Fruit fly (Drosophila melanogaster) whole organism, prepupa: ENCODE data around the gene CG33985.

Source experiments
- CG10631 ChIP-seq: fragments of 200-800 bp; sonication (Bioruptor generic); optimal IDR thresholded peaks from 2 replicates; lab custom pipeline; 2016; ENCODE audit warnings: missing biosample characterization, missing genetic modification characterization
- CG10669 ChIP-seq: fragments of 200-800 bp; sonication (Bioruptor generic); optimal IDR thresholded peaks from 3 replicates; lab custom pipeline; 2018; ENCODE audit warnings: missing biosample characterization, mild to moderate bottlenecking, missing genetic modification characterization, moderate library complexity
- CG11294 ChIP-seq: fragments of 200-800 bp; sonication (Bioruptor generic); IDR thresholded peaks from 2 replicates; pipeline ENCODE4 v1.3.6; 2022; ENCODE audit warnings: missing biosample characterization, missing genetic modification characterization
- CG11762 ChIP-seq: fragments of 200-800 bp; sonication (Bioruptor generic); optimal IDR thresholded peaks from 3 replicates; lab custom pipeline; 2016; ENCODE audit warnings: missing biosample characterization, missing genetic modification characterization; ENCODE audit not compliant: insufficient read depth
- CG11902 ChIP-seq: fragments of 200-800 bp; sonication (Bioruptor generic); optimal IDR thresholded peaks from 3 replicates; lab custom pipeline; 2016; ENCODE audit warnings: missing biosample characterization, missing genetic modification characterization
- CG15336 ChIP-seq: fragments of 200-800 bp; sonication (Bioruptor generic); IDR thresholded peaks from 2 replicates; pipeline ENCODE4 v1.3.6; 2022; ENCODE audit warnings: missing biosample characterization, missing genetic modification characterization
- CG1621 ChIP-seq: fragments of 200-800 bp; sonication (Bioruptor generic); optimal IDR thresholded peaks from 3 replicates; lab custom pipeline; 2018; ENCODE audit warnings: missing biosample characterization, mild to moderate bottlenecking, missing genetic modification characterization
- CG16779 ChIP-seq: fragments of 200-800 bp; sonication (Bioruptor generic); optimal IDR thresholded peaks from 3 replicates; lab custom pipeline; 2017; ENCODE audit warnings: missing biosample characterization, mild to moderate bottlenecking, missing genetic modification characterization
- CG32006 ChIP-seq: fragments of 200-800 bp; sonication (Bioruptor generic); optimal IDR thresholded peaks from 3 replicates; lab custom pipeline; 2017; ENCODE audit warnings: missing biosample characterization, mild to moderate bottlenecking, missing genetic modification characterization
- CG34406 ChIP-seq: fragments of 200-800 bp; sonication (Bioruptor generic); optimal IDR thresholded peaks from 3 replicates; lab custom pipeline; 2016; ENCODE audit warnings: missing biosample characterization, missing genetic modification characterization
- CG3919 ChIP-seq: fragments of 200-800 bp; sonication (Bioruptor generic); optimal IDR thresholded peaks from 3 replicates; lab custom pipeline; 2016; ENCODE audit warnings: missing biosample characterization, missing genetic modification characterization
- CG4318 ChIP-seq: fragments of 200-800 bp; sonication (Bioruptor generic); optimal IDR thresholded peaks from 3 replicates; lab custom pipeline; 2017; ENCODE audit warnings: missing biosample characterization, mild to moderate bottlenecking, missing genetic modification characterization
- CG6163 ChIP-seq: fragments of 200-800 bp; sonication (Bioruptor generic); IDR thresholded peaks from 3 replicates; pipeline ENCODE4 v1.3.6; 2022; ENCODE audit warnings: missing biosample characterization, missing genetic modification characterization
- CG6276 ChIP-seq: fragments of 200-800 bp; sonication (Bioruptor generic); optimal IDR thresholded peaks from 2 replicates; lab custom pipeline; 2017; ENCODE audit warnings: missing biosample characterization, mild to moderate bottlenecking, missing genetic modification characterization
- CG6792 ChIP-seq: fragments of 200-800 bp; sonication (Bioruptor generic); optimal IDR thresholded peaks from 3 replicates; lab custom pipeline; 2016; ENCODE audit warnings: missing biosample characterization, missing genetic modification characterization
- CG6808 ChIP-seq: fragments of 200-800 bp; sonication (Bioruptor generic); optimal IDR thresholded peaks from 3 replicates; lab custom pipeline; 2017; ENCODE audit warnings: missing biosample characterization, missing genetic modification characterization, mild to moderate bottlenecking, moderate library complexity, missing genetic modification reagents
- CG6854 ChIP-seq: fragments of 200-800 bp; sonication (Bioruptor generic); optimal IDR thresholded peaks from 2 replicates; lab custom pipeline; 2017; ENCODE audit warnings: missing biosample characterization, mild to moderate bottlenecking, missing genetic modification characterization
- CG7368 ChIP-seq: fragments of 200-800 bp; sonication (Bioruptor generic); optimal IDR thresholded peaks from 3 replicates; lab custom pipeline; 2016; ENCODE audit warnings: missing biosample characterization, missing genetic modification characterization
- CG8119 ChIP-seq: fragments of 200-800 bp; sonication (Bioruptor generic); IDR thresholded peaks from 3 replicates; pipeline ENCODE4 v1.3.6; 2022; ENCODE audit warnings: missing biosample characterization, missing genetic modification characterization
- CG8319 ChIP-seq: fragments of 200-800 bp; sonication (Bioruptor generic); optimal IDR thresholded peaks from 3 replicates; lab custom pipeline; 2016; ENCODE audit warnings: missing biosample characterization, missing genetic modification characterization
- Eip78C ChIP-seq: fragments of 200-800 bp; sonication (Bioruptor generic); peaks from one replicate; lab custom pipeline; 2016; ENCODE audit warnings: missing biosample characterization, missing genetic modification characterization
- Eip93F ChIP-seq: fragments of 200-800 bp; sonication (Bioruptor generic); optimal IDR thresholded peaks from 2 replicates; lab custom pipeline; 2016; ENCODE audit warnings: missing biosample characterization, mild to moderate bottlenecking, missing genetic modification characterization
- Ets21C ChIP-seq: fragments of 200-800 bp; sonication (Bioruptor generic); optimal IDR thresholded peaks from 3 replicates; lab custom pipeline; 2016; ENCODE audit warnings: missing biosample characterization, missing genetic modification characterization
- Ets96B ChIP-seq: fragments of 200-800 bp; optimal IDR thresholded peaks from 2 replicates; lab custom pipeline; 2019; ENCODE audit warnings: missing biosample characterization, mild to moderate bottlenecking, missing genetic modification characterization, moderate library complexity
- Gug ChIP-seq: fragments of 200-800 bp; sonication (Bioruptor generic); IDR thresholded peaks from 2 replicates; pipeline ENCODE4 v1.3.6; 2022; ENCODE audit warnings: missing biosample characterization, missing genetic modification characterization
- Hr38 ChIP-seq: sonication (Bioruptor generic); optimal IDR thresholded peaks from 2 replicates; lab custom pipeline; 2016; ENCODE audit warnings: missing biosample characterization, missing genetic modification characterization
- Hr39 ChIP-seq: fragments of 200-800 bp; sonication (Bioruptor generic); optimal IDR thresholded peaks from 2 replicates; lab custom pipeline; 2016; ENCODE audit warnings: missing biosample characterization, missing genetic modification characterization
- Hr4 ChIP-seq: fragments of 200-800 bp; sonication (Bioruptor generic); optimal IDR thresholded peaks from 3 replicates; lab custom pipeline; 2016; ENCODE audit warnings: missing biosample characterization, missing genetic modification characterization
- Lpt ChIP-seq: fragments of 200-800 bp; sonication (Bioruptor generic); optimal IDR thresholded peaks from 3 replicates; lab custom pipeline; 2016; ENCODE audit warnings: missing biosample characterization, missing genetic modification characterization
- Met ChIP-seq: fragments of 200-800 bp; sonication (Bioruptor generic); optimal IDR thresholded peaks from 3 replicates; lab custom pipeline; 2016; ENCODE audit warnings: missing biosample characterization, missing genetic modification characterization
- OdsH ChIP-seq: fragments of 200-800 bp; sonication (Bioruptor generic); optimal IDR thresholded peaks from 3 replicates; lab custom pipeline; 2016; ENCODE audit warnings: missing biosample characterization, missing genetic modification characterization
- Smox ChIP-seq: fragments of 200-800 bp; sonication (Bioruptor generic); optimal IDR thresholded peaks from 3 replicates; lab custom pipeline; 2016; ENCODE audit warnings: missing biosample characterization, missing genetic modification characterization
- Sox102F ChIP-seq: fragments of 200-800 bp; sonication (Bioruptor generic); optimal IDR thresholded peaks from 2 replicates; lab custom pipeline; 2016; ENCODE audit warnings: missing biosample characterization, mild to moderate bottlenecking, missing genetic modification characterization
- Sox14 ChIP-seq: fragments of 200-800 bp; sonication (Bioruptor generic); optimal IDR thresholded peaks from 3 replicates; lab custom pipeline; 2016; ENCODE audit warnings: missing biosample characterization, missing genetic modification characterization
- Sox15 ChIP-seq: fragments of 200-800 bp; sonication (Bioruptor generic); optimal IDR thresholded peaks from 3 replicates; lab custom pipeline; 2016; ENCODE audit warnings: missing biosample characterization, missing genetic modification characterization
- achi ChIP-seq: fragments of 200-800 bp; sonication (Bioruptor generic); optimal IDR thresholded peaks from 3 replicates; lab custom pipeline; 2016; ENCODE audit warnings: missing biosample characterization, missing genetic modification characterization
- acj6 ChIP-seq: fragments of 200-800 bp; sonication (Bioruptor generic); optimal IDR thresholded peaks from 3 replicates; lab custom pipeline; 2016; ENCODE audit warnings: missing biosample characterization, missing genetic modification characterization
- cyc ChIP-seq: fragments of 200-800 bp; sonication (Bioruptor generic); optimal IDR thresholded peaks from 3 replicates; lab custom pipeline; 2016; ENCODE audit warnings: missing biosample characterization, missing genetic modification characterization
- dac ChIP-seq: fragments of 200-800 bp; sonication (Bioruptor generic); optimal IDR thresholded peaks from 2 replicates; lab custom pipeline; 2017; ENCODE audit warnings: missing biosample characterization, mild to moderate bottlenecking, missing genetic modification characterization
- dsx ChIP-seq: fragments of 200-800 bp; optimal IDR thresholded peaks from 3 replicates; lab custom pipeline; 2019; ENCODE audit warnings: missing biosample characterization, mild to moderate bottlenecking, missing genetic modification characterization, moderate library complexity; ENCODE audit not compliant: poor library complexity, severe bottlenecking
- eg ChIP-seq: fragments of 200-800 bp; sonication (Bioruptor generic); IDR thresholded peaks from 3 replicates; pipeline ENCODE4 v1.3.6; 2022; ENCODE audit warnings: missing biosample characterization, missing genetic modification characterization
- esn ChIP-seq: fragments of 200-800 bp; sonication (Bioruptor generic); optimal IDR thresholded peaks from 2 replicates; lab custom pipeline; 2016; ENCODE audit warnings: missing biosample characterization, mild to moderate bottlenecking, missing genetic modification characterization, moderate library complexity
- fd85E ChIP-seq: fragments of 200-800 bp; sonication (Bioruptor generic); optimal IDR thresholded peaks from 3 replicates; lab custom pipeline; 2016; ENCODE audit warnings: missing biosample characterization, missing genetic modification characterization
- fkh ChIP-seq: fragments of 200-800 bp; sonication (Bioruptor generic); optimal IDR thresholded peaks from 3 replicates; lab custom pipeline; 2017; ENCODE audit warnings: missing biosample characterization, mild to moderate bottlenecking, missing genetic modification characterization, moderate library complexity
- lz ChIP-seq: fragments of 200-800 bp; sonication (Bioruptor generic); optimal IDR thresholded peaks from 3 replicates; lab custom pipeline; 2016; ENCODE audit warnings: missing biosample characterization, missing genetic modification characterization
- net ChIP-seq: fragments of 200-800 bp; sonication (Bioruptor generic); optimal IDR thresholded peaks from 3 replicates; lab custom pipeline; 2016; ENCODE audit warnings: missing biosample characterization, missing genetic modification characterization
- pdm3 ChIP-seq: fragments of 200-800 bp; sonication (Bioruptor generic); optimal IDR thresholded peaks from 3 replicates; lab custom pipeline; 2016; ENCODE audit warnings: missing biosample characterization, missing genetic modification characterization
- salr ChIP-seq, 2 experiments: fragments of 200-800 bp; sonication (Bioruptor generic); optimal IDR thresholded peaks; 3 replicates each; lab custom pipeline; 2016 to 2018; ENCODE audit warnings: missing biosample characterization in 2 of 2, missing genetic modification characterization in 2 of 2, mild to moderate bottlenecking in 1 of 2
- spab ChIP-seq: fragments of 200-800 bp; sonication (Bioruptor generic); optimal IDR thresholded peaks from 2 replicates; lab custom pipeline; 2017; ENCODE audit warnings: missing biosample characterization, mild to moderate bottlenecking, missing genetic modification characterization, missing genetic modification reagents
- ss ChIP-seq, 2 experiments: fragments of 200-800 bp; sonication (Bioruptor generic); optimal IDR thresholded peaks; 2 replicates in 1 of 2; 3 replicates in 1 of 2; lab custom pipeline; 2017 to 2018; ENCODE audit warnings: mild to moderate bottlenecking in 2 of 2, missing biosample characterization in 2 of 2, missing genetic modification characterization in 2 of 2, moderate library complexity in 1 of 2
- svp ChIP-seq: fragments of 200-800 bp; sonication (Bioruptor generic); peaks from one replicate; lab custom pipeline; 2016; ENCODE audit warnings: missing biosample characterization, missing genetic modification characterization
- topi ChIP-seq: fragments of 200-800 bp; sonication (Bioruptor generic); optimal IDR thresholded peaks from 3 replicates; lab custom pipeline; 2016; ENCODE audit warnings: missing biosample characterization, missing genetic modification characterization
- vri ChIP-seq: fragments of 200-800 bp; sonication (Bioruptor generic); optimal IDR thresholded peaks from 3 replicates; lab custom pipeline; 2016; ENCODE audit warnings: missing biosample characterization, mild to moderate bottlenecking, missing genetic modification characterization

The CG33985 gene

DNA sequence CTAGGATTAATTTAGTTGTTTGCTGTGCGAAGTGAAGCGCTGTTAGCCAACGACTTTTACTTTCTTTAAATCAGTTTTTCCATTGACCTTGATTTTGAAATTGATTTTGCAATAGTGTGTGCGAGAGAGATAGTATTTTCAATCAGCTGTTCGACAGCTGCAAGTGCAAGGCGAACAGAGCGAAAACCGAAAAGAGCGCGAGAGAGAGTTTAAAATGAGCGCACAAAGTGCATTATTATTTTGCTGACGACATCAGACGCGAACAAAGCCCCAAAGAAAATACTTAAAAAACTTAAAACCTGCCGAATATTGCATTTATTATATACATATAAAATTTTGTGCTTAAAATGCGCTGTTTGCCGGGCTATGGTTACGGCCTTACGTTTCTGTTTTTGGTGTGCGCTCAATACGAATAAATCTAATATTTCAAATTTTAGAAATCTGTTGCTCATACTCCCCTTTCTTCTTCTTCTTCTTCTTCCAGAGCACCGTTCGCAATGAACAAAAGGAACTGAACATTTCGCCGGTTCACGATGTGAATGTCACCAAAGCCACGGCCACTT, 14.8 kb downstream of the CG33985 start:
- TF ChIP-seq Gug (GFP tag; lab: Robert Waterston, UW) (no peak), CG32006 (GFP tag; lab: Kevin White, UChicago) (no peak), CG10669 (GFP tag; lab: Kevin White, UChicago) (no peak), CG11762 (GFP tag; lab: Kevin White, UChicago) (no peak), Ets21C (GFP tag; lab: Kevin White, UChicago) (no peak), Ets96B (tag; lab: Kevin White, UChicago) (no peak), dac (GFP tag; lab: Kevin White, UChicago) (no peak), CG11902 (no peak), CG8119 (GFP tag; lab: Robert Waterston, UW) (no peak; the same call in 2 of the 3 replicates), Smox (GFP tag; lab: Kevin White, UChicago) (no peak), CG10631 (GFP tag; lab: Kevin White, UChicago) (no peak), pdm3 (GFP tag; lab: Kevin White, UChicago) (no peak), CG15336 (GFP tag; lab: Robert Waterston, UW) (no peak), Lpt (GFP tag; lab: Kevin White, UChicago) (no peak), CG8319 (GFP tag; lab: Kevin White, UChicago) (no peak), eg (GFP tag; lab: Robert Waterston, UW) (no peak), fkh (GFP tag; lab: Kevin White, UChicago) (no peak), Sox102F (GFP tag; lab: Kevin White, UChicago) (peak; percentile 37), topi (GFP tag; lab: Kevin White, UChicago) (no peak), dsx (no peak), CG6854 (no peak), Hr39 (GFP tag; lab: Kevin White, UChicago) (no peak), CG6792 (GFP tag; lab: Kevin White, UChicago) (no peak), Sox14 (GFP tag; lab: Kevin White, UChicago) (peak; percentile 55), Eip78C (GFP tag; lab: Kevin White, UChicago) (peak; percentile 76), esn (GFP tag; lab: Kevin White, UChicago) (peak; percentile 7), Hr38 (GFP tag; lab: Kevin White, UChicago) (no peak), CG6808 (GFP tag; lab: Kevin White, UChicago) (no peak), CG11294 (GFP tag; lab: Robert Waterston, UW) (no peak), achi (GFP tag; lab: Kevin White, UChicago) (no peak), CG3919 (GFP tag; lab: Kevin White, UChicago) (no peak), cyc (GFP tag; lab: Kevin White, UChicago) (no peak), vri (GFP tag; lab: Kevin White, UChicago) (peak; percentile 24), fd85E (GFP tag; lab: Kevin White, UChicago) (no peak), OdsH (no peak), CG1621 (tag; lab: Kevin White, UChicago) (no peak), CG4318 (GFP tag; lab: Kevin White, UChicago) (no peak), salr (GFP tag; optimal IDR thresholded peaks at IDR 0.05; lab: Kevin White, UChicago) (no peak), CG34406 (GFP tag; lab: Kevin White, UChicago) (no peak), Hr4 (GFP tag; lab: Kevin White, UChicago) (no peak), CG16779 (peak; percentile 13), Eip93F (GFP tag; lab: Kevin White, UChicago) (peak; percentile 33), net (GFP tag; lab: Kevin White, UChicago) (no peak), CG7368 (GFP tag; lab: Kevin White, UChicago) (no peak), ss (GFP tag; optimal IDR thresholded peaks at IDR 0.05; lab: Kevin White, UChicago) (peak; percentile 39 to 44), acj6 (no peak), CG6163 (GFP tag; lab: Robert Waterston, UW) (no peak), Met (GFP tag; lab: Kevin White, UChicago) (peak; percentile 11), Sox15 (GFP tag; lab: Kevin White, UChicago) (no peak), lz (no peak), svp (GFP tag; lab: Kevin White, UChicago) (no peak), spab (GFP tag; lab: Kevin White, UChicago) (no peak), CG6276 (GFP tag; lab: Kevin White, UChicago) (no peak)
